Worm (Caenorhabditis elegans): ENCODE data around the gene F58B3.4.

ce11 chrIV:11659794-11660312, 28.2 kb upstream of the F58B3.4 start, which contains the start of gene ZK792.1:
- TF ChIP-seq nhr-237 (tag; optimal IDR thresholded peaks at IDR 0.05): no peak
- no peak for TF ChIP-seq lin-13 (tag; optimal IDR thresholded peaks at IDR 0.05)
- no peak for TF ChIP-seq pha-4 (tag; optimal IDR thresholded peaks at IDR 0.05)
